Fruit fly (Drosophila melanogaster) whole organism: ENCODE results near the gene ver.

Source experiments
- CG8478 ChIP-seq: fragments of >200 bp; optimal IDR thresholded peaks from 2 replicates; lab custom pipeline; 2018; ENCODE audit warnings: inconsistent platforms
- Dll ChIP-seq: fragments of >200 bp; optimal IDR thresholded peaks from 2 replicates; lab custom pipeline; 2017
- EcR ChIP-seq, 2 experiments: fragments of >200 bp; optimal IDR thresholded peaks; 2 replicates each; lab custom pipeline; 2017; ENCODE audit warnings: missing biosample characterization in 2 of 2, missing genetic modification characterization in 2 of 2, missing genetic modification reagents in 2 of 2
- psq ChIP-seq: fragments of >200 bp; optimal IDR thresholded peaks from 2 replicates; lab custom pipeline; 2017
- usp ChIP-seq: fragments of >200 bp; optimal IDR thresholded peaks from 2 replicates; lab custom pipeline; 2017; ENCODE audit warnings: missing biosample characterization, missing genetic modification characterization, mixed read lengths

DNA sequence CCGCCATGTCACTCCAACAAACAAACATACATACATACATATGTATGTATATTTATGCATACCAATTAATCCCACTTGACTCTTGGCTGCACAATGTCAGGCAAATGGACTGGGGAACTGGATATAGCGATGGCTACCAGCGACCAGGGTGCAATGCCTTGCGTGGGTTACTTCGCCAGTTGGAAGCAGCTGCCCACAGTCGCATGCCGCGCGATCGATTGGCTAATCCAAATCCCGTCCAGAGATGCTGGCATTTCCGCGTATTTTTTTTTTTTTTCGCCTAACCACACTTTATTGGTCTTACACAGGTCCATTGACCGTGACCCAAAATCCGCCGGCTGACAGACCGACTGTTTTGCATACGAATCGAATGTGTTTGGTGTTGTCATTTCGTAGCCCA is 29.5 kb upstream of the ver start:
- TF ChIP-seq Dll (lab: Kevin White, UChicago) = no peak
- no peak for TF ChIP-seq psq
- no peak for TF ChIP-seq CG8478 (lab: Kevin White, UChicago)
- no peak for TF ChIP-seq usp
- no peak for TF ChIP-seq EcR (GFP tag; optimal IDR thresholded peaks at IDR 0.05; lab: Kevin White, UChicago)
